Fruit fly (Drosophila melanogaster) whole organism, embryonic: ENCODE results near the gene CG12947.

Source experiments
- Aef1 ChIP-seq: fragments of 200-800 bp; sonication (Bioruptor generic); IDR thresholded peaks from 3 replicates; pipeline ENCODE4 v1.3.6; 2022; ENCODE audit warnings: missing biosample characterization, missing genetic modification characterization
- BEAF-32 ChIP-seq: fragments of 200-800 bp; sonication (Bioruptor generic); optimal IDR thresholded peaks from 3 replicates; lab custom pipeline; 2017; ENCODE audit warnings: missing biosample characterization, missing genetic modification characterization, mild to moderate bottlenecking, moderate library complexity, missing genetic modification reagents
- CG13287 ChIP-seq: fragments of 200-800 bp; sonication (Bioruptor generic); IDR thresholded peaks from 2 replicates; pipeline ENCODE4 v1.3.6; 2022; ENCODE audit warnings: missing biosample characterization, missing genetic modification characterization; ENCODE audit not compliant: partially characterized antibody
- CG14710 ChIP-seq: fragments of 200-800 bp; sonication (Bioruptor generic); optimal IDR thresholded peaks from 3 replicates; lab custom pipeline; 2019; ENCODE audit warnings: missing biosample characterization, mild to moderate bottlenecking, missing genetic modification characterization, moderate library complexity
- CG14860 ChIP-seq: fragments of 200-800 bp; sonication (Bioruptor generic); IDR thresholded peaks from 3 replicates; pipeline ENCODE4 v1.3.6; 2022; ENCODE audit warnings: missing biosample characterization, missing genetic modification characterization; ENCODE audit not compliant: partially characterized antibody
- CG15514 ChIP-seq: fragments of 200-800 bp; sonication (Bioruptor generic); optimal IDR thresholded peaks from 3 replicates; lab custom pipeline; 2017; ENCODE audit warnings: missing biosample characterization, missing genetic modification characterization, mild to moderate bottlenecking, moderate library complexity, missing genetic modification reagents
- CG1647 ChIP-seq: fragments of 200-800 bp; sonication (Bioruptor generic); optimal IDR thresholded peaks from 3 replicates; lab custom pipeline; 2016; ENCODE audit warnings: missing biosample characterization, missing genetic modification characterization
- CG1792 ChIP-seq: fragments of 200-800 bp; sonication (Bioruptor generic); optimal IDR thresholded peaks from 2 replicates; lab custom pipeline; 2016; ENCODE audit warnings: missing biosample characterization, missing genetic modification characterization
- CG2116 ChIP-seq: fragments of 200-800 bp; sonication (Bioruptor generic); optimal IDR thresholded peaks from 3 replicates; lab custom pipeline; 2018; ENCODE audit warnings: missing biosample characterization, mild to moderate bottlenecking, missing genetic modification characterization
- CG2129 ChIP-seq: fragments of 200-800 bp; sonication (Bioruptor generic); IDR thresholded peaks from 2 replicates; pipeline ENCODE4 v1.3.6; 2022; ENCODE audit warnings: missing biosample characterization, missing genetic modification characterization; ENCODE audit not compliant: partially characterized antibody
- CG2889 ChIP-seq: fragments of 200-800 bp; sonication (Bioruptor generic); IDR thresholded peaks from 3 replicates; pipeline ENCODE4 v1.3.6; 2022; ENCODE audit warnings: missing biosample characterization, missing genetic modification characterization
- CG3065 ChIP-seq: fragments of 200-800 bp; sonication (Bioruptor generic); optimal IDR thresholded peaks from 2 replicates; lab custom pipeline; 2016; ENCODE audit warnings: missing biosample characterization, missing genetic modification characterization
- CG33557 ChIP-seq: fragments of 200-800 bp; sonication (Bioruptor generic); optimal IDR thresholded peaks from 2 replicates; lab custom pipeline; 2019; ENCODE audit warnings: missing biosample characterization, mild to moderate bottlenecking, missing genetic modification characterization, moderate library complexity
- CG7745 ChIP-seq: fragments of 200-800 bp; sonication (Bioruptor generic); optimal IDR thresholded peaks from 2 replicates; lab custom pipeline; 2018; ENCODE audit warnings: missing biosample characterization, mild to moderate bottlenecking, missing genetic modification characterization, moderate library complexity
- CG7839 ChIP-seq: fragments of 200-800 bp; sonication (Bioruptor generic); optimal IDR thresholded peaks from 3 replicates; lab custom pipeline; 2018; ENCODE audit warnings: missing biosample characterization, mild to moderate bottlenecking, missing genetic modification characterization, moderate library complexity
- Dll ChIP-seq: fragments of 200-800 bp; sonication (Bioruptor generic); IDR thresholded peaks from 4 replicates; pipeline ENCODE4 v1.3.6; 2022; ENCODE audit warnings: missing biosample characterization, missing genetic modification characterization; ENCODE audit not compliant: partially characterized antibody
- Doc3 ChIP-seq: fragments of 200-800 bp; sonication (Bioruptor generic); IDR thresholded peaks from 3 replicates; pipeline ENCODE4 v1.3.6; 2022; ENCODE audit warnings: missing biosample characterization, missing genetic modification characterization; ENCODE audit not compliant: partially characterized antibody
- Dp ChIP-seq: fragments of 200-800 bp; sonication (Bioruptor generic); optimal IDR thresholded peaks from 2 replicates; lab custom pipeline; 2018; ENCODE audit warnings: missing biosample characterization, mild to moderate bottlenecking, missing genetic modification characterization, moderate library complexity
- Eip74EF ChIP-seq, 2 experiments: fragments of 200-800 bp in 1 of 2; fragments of >200 bp in 1 of 2; sonication (Bioruptor generic) in 1 of 2; optimal IDR thresholded peaks; 2 replicates each; lab custom pipeline; 2017 to 2019; ENCODE audit warnings: missing biosample characterization in 2 of 2, missing genetic modification characterization in 2 of 2, mild to moderate bottlenecking in 1 of 2, moderate library complexity in 1 of 2
- H2.0 ChIP-seq: fragments of 200-800 bp; sonication (Bioruptor generic); IDR thresholded peaks from 2 replicates; pipeline ENCODE4 v1.3.6; 2022; ENCODE audit warnings: missing biosample characterization, missing genetic modification characterization
- HLH4C ChIP-seq: fragments of 200-800 bp; sonication (Bioruptor generic); IDR thresholded peaks from 3 replicates; pipeline ENCODE4 v1.3.6; 2022; ENCODE audit warnings: missing biosample characterization, missing genetic modification characterization; ENCODE audit not compliant: partially characterized antibody
- HLHmδ ChIP-seq: fragments of 200-800 bp; sonication (Bioruptor generic); optimal IDR thresholded peaks from 2 replicates; lab custom pipeline; 2018; ENCODE audit warnings: missing biosample characterization, mild to moderate bottlenecking, missing genetic modification characterization, moderate library complexity
- Jarid2 ChIP-seq: fragments of 200-800 bp; sonication (Bioruptor generic); optimal IDR thresholded peaks from 3 replicates; lab custom pipeline; 2017; ENCODE audit warnings: mild to moderate bottlenecking, missing biosample characterization, missing genetic modification reagents, missing genetic modification characterization
- MBD-R2 ChIP-seq: fragments of 200-800 bp; sonication (Bioruptor generic); IDR thresholded peaks from 2 replicates; pipeline ENCODE4 v1.3.6; 2022; ENCODE audit warnings: missing biosample characterization, missing genetic modification characterization
- NC2α ChIP-seq: fragments of 200-800 bp; sonication (Bioruptor generic); optimal IDR thresholded peaks from 2 replicates; lab custom pipeline; 2016; ENCODE audit warnings: missing biosample characterization, missing genetic modification characterization
- Scr ChIP-seq: fragments of 200-800 bp; sonication (Bioruptor generic); IDR thresholded peaks from 2 replicates; pipeline ENCODE4 v1.3.6; 2022; ENCODE audit warnings: missing biosample characterization, missing genetic modification characterization; ENCODE audit not compliant: partially characterized antibody
- Sin3A ChIP-seq: fragments of >200 bp; optimal IDR thresholded peaks from 2 replicates; lab custom pipeline; 2018
- Sry-δ ChIP-seq: fragments of 200-800 bp; sonication (Bioruptor generic); optimal IDR thresholded peaks from 2 replicates; lab custom pipeline; 2016; ENCODE audit warnings: missing biosample characterization, missing genetic modification characterization
- Stat92E ChIP-seq, 3 experiments: fragments of >200 bp in 2 of 3; fragments of 200-800 bp in 1 of 3; sonication (Bioruptor generic) in 1 of 3; optimal IDR thresholded peaks; 2 replicates each; lab custom pipeline; 2017 to 2019; ENCODE audit warnings: missing biosample characterization in 3 of 3, missing genetic modification characterization in 3 of 3, mild to moderate bottlenecking in 1 of 3, moderate library complexity in 1 of 3
- amos ChIP-seq: fragments of 200-800 bp; sonication (Bioruptor generic); IDR thresholded peaks from 2 replicates; pipeline ENCODE4 v1.3.6; 2022; ENCODE audit warnings: missing biosample characterization, missing genetic modification characterization; ENCODE audit not compliant: partially characterized antibody
- crc ChIP-seq: fragments of 200-800 bp; sonication (Bioruptor generic); optimal IDR thresholded peaks from 2 replicates; lab custom pipeline; 2016; ENCODE audit warnings: missing biosample characterization, missing genetic modification characterization
- crp ChIP-seq, 2 experiments: fragments of 200-800 bp; sonication (Bioruptor generic); optimal IDR thresholded peaks; 2 replicates in 1 of 2; 3 replicates in 1 of 2; lab custom pipeline; 2017; ENCODE audit warnings: missing biosample characterization in 2 of 2, missing genetic modification characterization in 2 of 2, mild to moderate bottlenecking in 1 of 2, moderate library complexity in 1 of 2
- dmrt99B ChIP-seq: fragments of 200-800 bp; sonication (Bioruptor generic); optimal IDR thresholded peaks from 2 replicates; lab custom pipeline; 2018; ENCODE audit warnings: missing biosample characterization, mild to moderate bottlenecking, missing genetic modification characterization, moderate library complexity
- en ChIP-seq: fragments of 200-800 bp; sonication (Bioruptor generic); optimal IDR thresholded peaks from 2 replicates; lab custom pipeline; 2016; ENCODE audit warnings: missing biosample characterization, missing genetic modification characterization
- knrl ChIP-seq: fragments of 200-800 bp; sonication (Bioruptor generic); IDR thresholded peaks from 3 replicates; pipeline ENCODE4 v1.3.6; 2022; ENCODE audit warnings: missing biosample characterization, missing genetic modification characterization; ENCODE audit not compliant: partially characterized antibody
- nmo ChIP-seq: fragments of 200-800 bp; sonication (Bioruptor generic); optimal IDR thresholded peaks from 2 replicates; lab custom pipeline; 2018; ENCODE audit warnings: missing biosample characterization, mild to moderate bottlenecking, missing genetic modification characterization, moderate library complexity
- pho ChIP-seq: fragments of 200-800 bp; sonication (Bioruptor generic); optimal IDR thresholded peaks from 2 replicates; lab custom pipeline; 2016; ENCODE audit warnings: missing biosample characterization, missing genetic modification characterization
- phol ChIP-seq: fragments of 200-800 bp; sonication (Bioruptor generic); optimal IDR thresholded peaks from 3 replicates; lab custom pipeline; 2018; ENCODE audit warnings: missing biosample characterization, mild to moderate bottlenecking, missing genetic modification characterization, moderate library complexity
- pzg ChIP-seq: fragments of 200-800 bp; sonication (Bioruptor generic); optimal IDR thresholded peaks from 3 replicates; lab custom pipeline; 2018; ENCODE audit warnings: missing biosample characterization, mild to moderate bottlenecking, missing genetic modification characterization, moderate library complexity
- sna ChIP-seq: fragments of 200-800 bp; sonication (Bioruptor generic); IDR thresholded peaks from 2 replicates; pipeline ENCODE4 v1.3.6; 2022; ENCODE audit warnings: missing biosample characterization, missing genetic modification characterization; ENCODE audit not compliant: partially characterized antibody
- trem ChIP-seq: fragments of 200-800 bp; optimal IDR thresholded peaks from 3 replicates; lab custom pipeline; 2019; ENCODE audit warnings: missing biosample characterization, mild to moderate bottlenecking, missing genetic modification characterization, moderate library complexity
- unc-4 ChIP-seq: fragments of 200-800 bp; sonication (Bioruptor generic); IDR thresholded peaks from 2 replicates; pipeline ENCODE4 v1.3.6; 2022; ENCODE audit warnings: missing biosample characterization, missing genetic modification characterization; ENCODE audit not compliant: partially characterized antibody
- vnd ChIP-seq: fragments of 200-800 bp; sonication (Bioruptor generic); IDR thresholded peaks from 3 replicates; pipeline ENCODE4 v1.3.6; 2022; ENCODE audit warnings: missing biosample characterization, missing genetic modification characterization; ENCODE audit not compliant: partially characterized antibody
- zen2 ChIP-seq: fragments of 200-800 bp; sonication (Bioruptor generic); IDR thresholded peaks from 3 replicates; pipeline ENCODE4 v1.3.6; 2022; ENCODE audit warnings: missing biosample characterization, missing genetic modification characterization; ENCODE audit not compliant: partially characterized antibody

CG12947 gene

DNA sequence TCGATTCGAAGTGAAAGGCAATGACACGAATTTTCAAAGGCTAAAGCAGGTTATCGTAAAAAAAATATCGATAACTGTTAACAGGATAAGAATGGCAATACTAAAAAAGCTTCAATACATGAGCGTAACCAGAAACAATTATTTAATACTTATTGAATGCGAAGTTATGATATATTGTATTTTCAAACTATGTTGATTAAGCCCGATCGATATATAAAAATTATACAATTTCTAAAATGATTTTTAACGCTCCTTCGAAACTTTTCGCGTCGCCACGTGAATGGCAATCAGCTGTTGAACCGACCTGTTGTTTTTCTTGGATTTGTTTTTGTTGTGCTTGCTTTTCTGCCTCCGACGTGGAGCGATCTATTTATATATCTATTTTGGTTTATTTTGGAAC, 23.7 kb upstream of the CG12947 start, which contains the start of the genes Alg12 and Rpt3R (continued):
- TF ChIP-seq Scr, result peak; percentile 67
- peak; percentile 28 to 90 for TF ChIP-seq crp (GFP tag; optimal IDR thresholded peaks at IDR 0.05; lab: Kevin White, UChicago)
- TF ChIP-seq CG1792 (GFP tag; lab: Kevin White, UChicago), result no peak
- peak; percentile 61 for TF ChIP-seq HLH4C (GFP tag; lab: Robert Waterston, UW)
- peak; percentile 41; the same call in 1 of the 2 replicates for TF ChIP-seq amos (GFP tag; lab: Robert Waterston, UW)
- peak; percentile 62 for TF ChIP-seq Dp (GFP tag; lab: Kevin White, UChicago)
- TF ChIP-seq CG2116 (GFP tag; lab: Kevin White, UChicago), result peak; percentile 56
- TF ChIP-seq vnd (GFP tag; lab: Robert Waterston, UW), result 0 out of 3 replicates have a peak, but pooled peaks have one; percentile 28
- TF ChIP-seq NC2α, result no peak
- no peak for TF ChIP-seq HLHmδ (GFP tag; lab: Kevin White, UChicago)
- peak; percentile 5 for TF ChIP-seq nmo (GFP tag; lab: Kevin White, UChicago)
- peak; percentile 38 for TF ChIP-seq pzg (GFP tag; lab: Kevin White, UChicago)
- peak; percentile 62 for TF ChIP-seq BEAF-32 (GFP tag; lab: Kevin White, UChicago)
- TF ChIP-seq Stat92E (GFP tag; optimal IDR thresholded peaks at IDR 0.05; lab: Kevin White, UChicago), result no peak
- TF ChIP-seq zen2 (GFP tag; lab: Robert Waterston, UW), result peak; percentile 8; the same call in 1 of the 3 replicates
- TF ChIP-seq CG2129 (GFP tag; lab: Robert Waterston, UW), result 0 out of 2 replicates have a peak, but pooled peaks have one; percentile 26
- no peak for TF ChIP-seq dmrt99B
- TF ChIP-seq CG7745 (tag; lab: Kevin White, UChicago), result no peak
- TF ChIP-seq unc-4 (GFP tag; lab: Robert Waterston, UW), result peak; percentile 62
- TF ChIP-seq Doc3 (GFP tag; lab: Robert Waterston, UW), result peak; percentile 70
- no peak for TF ChIP-seq Jarid2 (GFP tag; lab: Kevin White, UChicago)
- TF ChIP-seq Dll (GFP tag; lab: Robert Waterston, UW), result peak; percentile 81
- no peak for TF ChIP-seq H2.0 (GFP tag; lab: Robert Waterston, UW)
- TF ChIP-seq Eip74EF (GFP tag; optimal IDR thresholded peaks at IDR 0.05; lab: Kevin White, UChicago), result no peak
- no peak for TF ChIP-seq en (GFP tag; lab: Kevin White, UChicago)
- 0 out of 3 replicates have a peak, but pooled peaks have one; percentile 30 for TF ChIP-seq CG14860 (GFP tag; lab: Robert Waterston, UW)
- TF ChIP-seq crc (GFP tag; lab: Kevin White, UChicago), result no peak
- no peak for TF ChIP-seq pho (GFP tag; lab: Kevin White, UChicago)
- no peak for TF ChIP-seq Aef1 (GFP tag; lab: Robert Waterston, UW)
- TF ChIP-seq trem (tag; lab: Kevin White, UChicago), result peak; percentile 36
- TF ChIP-seq MBD-R2 (GFP tag; lab: Robert Waterston, UW), result peak; percentile 72
- peak; percentile 77 for TF ChIP-seq CG13287 (GFP tag; lab: Robert Waterston, UW)
- TF ChIP-seq CG1647, result no peak
- TF ChIP-seq Sin3A (lab: Kevin White, UChicago), result peak; percentile 22
- TF ChIP-seq CG14710 (tag; lab: Kevin White, UChicago), result peak; percentile 39
- TF ChIP-seq sna (GFP tag; lab: Robert Waterston, UW), result peak; percentile 54; the same call in 1 of the 2 replicates
- TF ChIP-seq CG7839 (tag; lab: Kevin White, UChicago), result no peak
- no peak for TF ChIP-seq CG3065 (GFP tag; lab: Kevin White, UChicago)
- TF ChIP-seq Sry-δ, result peak; percentile 40
- TF ChIP-seq knrl (GFP tag; lab: Robert Waterston, UW), result peak; percentile 32; the same call in 1 of the 3 replicates
- no peak for TF ChIP-seq CG2889 (GFP tag; lab: Robert Waterston, UW)
- TF ChIP-seq CG15514 (GFP tag; lab: Kevin White, UChicago), result peak; percentile 54
- TF ChIP-seq phol (tag; lab: Kevin White, UChicago), result peak; percentile 15
- no peak for TF ChIP-seq CG33557 (GFP tag; lab: Kevin White, UChicago)
